Fruit fly (Drosophila melanogaster) whole organism, adult: ENCODE data around the gene FucTD.

Experiments
- CG11617 ChIP-seq: fragments of 200-800 bp; sonication (Bioruptor generic); optimal IDR thresholded peaks from 2 replicates; lab custom pipeline; 2017; ENCODE audit warnings: mild to moderate bottlenecking, missing biosample characterization, missing genetic modification reagents, missing genetic modification characterization
- CG12768 ChIP-seq: fragments of 200-800 bp; sonication (Bioruptor generic); optimal IDR thresholded peaks from 2 replicates; lab custom pipeline; 2017; ENCODE audit warnings: missing biosample characterization, missing genetic modification characterization, mild to moderate bottlenecking, moderate library complexity, missing genetic modification reagents
- CG14711 ChIP-seq: fragments of 200-800 bp; sonication (Bioruptor generic); optimal IDR thresholded peaks from 2 replicates; lab custom pipeline; 2018; ENCODE audit warnings: missing biosample characterization, mild to moderate bottlenecking, missing genetic modification characterization, moderate library complexity
- CG1620 ChIP-seq: fragments of 200-800 bp; sonication (Bioruptor generic); optimal IDR thresholded peaks from 2 replicates; lab custom pipeline; 2016; ENCODE audit warnings: missing biosample characterization, missing genetic modification characterization
- CG33017 ChIP-seq: fragments of 200-800 bp; sonication (Bioruptor generic); optimal IDR thresholded peaks from 2 replicates; lab custom pipeline; 2018; ENCODE audit warnings: missing biosample characterization, mild to moderate bottlenecking, missing genetic modification characterization, moderate library complexity
- CG7101 ChIP-seq: fragments of 200-800 bp; sonication (Bioruptor generic); optimal IDR thresholded peaks from 2 replicates; lab custom pipeline; 2018; ENCODE audit warnings: missing biosample characterization, mild to moderate bottlenecking, missing genetic modification characterization, moderate library complexity
- Crg-1 ChIP-seq: fragments of 200-800 bp; sonication (Bioruptor generic); optimal IDR thresholded peaks from 2 replicates; lab custom pipeline; 2016; ENCODE audit warnings: missing biosample characterization, missing genetic modification characterization
- cic ChIP-seq: fragments of 200-800 bp; sonication (Bioruptor generic); optimal IDR thresholded peaks from 2 replicates; lab custom pipeline; 2017; ENCODE audit warnings: missing biosample characterization, mild to moderate bottlenecking, missing genetic modification characterization, moderate library complexity
- cnc ChIP-seq, 2 experiments: fragments of >200 bp; optimal IDR thresholded peaks; 2 replicates each; lab custom pipeline; 2017
- kay ChIP-seq: fragments of 200-800 bp; sonication (Bioruptor generic); peaks from one replicate; lab custom pipeline; 2016; ENCODE audit warnings: missing biosample characterization, missing genetic modification characterization, borderline replicate concordance
- tj ChIP-seq: fragments of 200-800 bp; sonication (Bioruptor generic); optimal IDR thresholded peaks from 3 replicates; lab custom pipeline; 2017; ENCODE audit warnings: missing biosample characterization, mild to moderate bottlenecking, missing genetic modification characterization, moderate library complexity
- toe ChIP-seq: fragments of 200-800 bp; sonication (Bioruptor generic); optimal IDR thresholded peaks from 2 replicates; lab custom pipeline; 2016; ENCODE audit warnings: missing biosample characterization, missing genetic modification characterization

- TF ChIP-seq CG7101 (tag; lab: Kevin White, UChicago) (peak; percentile 38), CG1620 (GFP tag; lab: Kevin White, UChicago) (no peak), cnc (optimal IDR thresholded peaks at IDR 0.05; lab: Kevin White, UChicago) (no peak), kay (GFP tag; lab: Kevin White, UChicago) (peak; percentile 25), CG12768 (GFP tag; lab: Kevin White, UChicago) (no peak), cic (GFP tag; lab: Kevin White, UChicago) (no peak), CG14711 (tag; lab: Kevin White, UChicago) (no peak), toe (no peak), Crg-1 (GFP tag; lab: Kevin White, UChicago) (no peak), tj (GFP tag; lab: Kevin White, UChicago) (peak; percentile 40), CG33017 (tag; lab: Kevin White, UChicago) (peak; percentile 57), CG11617 (GFP tag; lab: Kevin White, UChicago) (peak; percentile 9)
Observed at dm6 chr3L:1374438-1375133, 41.4 kb upstream of the FucTD start.
